Fruit fly (Drosophila melanogaster): ENCODE results near the gene CG5854.

DNA sequence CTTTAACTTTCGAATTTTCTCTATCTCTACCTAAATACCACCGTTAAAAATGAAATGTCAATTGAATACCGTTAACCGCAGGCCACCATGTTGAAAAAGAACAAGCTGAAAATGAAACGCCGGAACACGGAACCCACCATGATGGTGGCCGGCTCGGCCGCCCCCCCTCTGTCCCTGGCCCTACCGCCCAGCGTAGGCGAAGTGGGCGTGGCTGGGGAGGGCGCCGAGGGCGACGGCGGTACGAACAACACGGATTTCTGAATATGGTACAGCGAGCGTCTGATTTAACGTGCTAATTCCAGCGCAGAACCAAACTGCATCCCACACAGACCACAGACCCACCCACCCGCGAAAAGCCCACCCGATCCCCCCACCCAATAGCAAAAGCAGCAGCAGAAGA lies 47.9 kb downstream of the CG5854 start:
- no peak for TF ChIP-seq Mnt (GFP tag; optimal IDR thresholded peaks at IDR 0.05)
- TF ChIP-seq cnc (optimal IDR thresholded peaks at IDR 0.05) = no peak
